Worm (Caenorhabditis elegans) whole organism, L3 larva: ENCODE measurements around the gene C04C3.14.

Experiments
- R02D3.7 ChIP-seq: fragments of 150-350 bp; optimal IDR thresholded peaks from 2 replicates; lab custom pipeline; 2014; ENCODE audit warnings: missing biosample characterization, missing genetic modification characterization
- ZK546.5 ChIP-seq: sonication (generic microtip); optimal IDR thresholded peaks from 2 replicates; lab custom pipeline; 2017; ENCODE audit warnings: missing biosample characterization, missing genetic modification characterization
- ceh-28 ChIP-seq: fragments of 150-350 bp; optimal IDR thresholded peaks from 2 replicates; lab custom pipeline; 2014; ENCODE audit warnings: missing biosample characterization, missing genetic modification reagents, missing genetic modification characterization
- egl-27 ChIP-seq: sonication (generic microtip); optimal IDR thresholded peaks from 4 replicates; lab custom pipeline; 2017; ENCODE audit warnings: missing biosample characterization, missing genetic modification reagents, missing genetic modification characterization
- egl-5 ChIP-seq: fragments of 150-350 bp; optimal IDR thresholded peaks from 2 replicates; lab custom pipeline; 2017; ENCODE audit warnings: missing biosample characterization, missing genetic modification reagents, missing genetic modification characterization, inconsistent platforms
- elt-1 ChIP-seq: fragments of 150-350 bp; optimal IDR thresholded peaks from 2 replicates; lab custom pipeline; 2014; ENCODE audit warnings: missing biosample characterization, missing genetic modification characterization
- elt-2 ChIP-seq: sonication (generic microtip); optimal IDR thresholded peaks from 2 replicates; lab custom pipeline; 2016; ENCODE audit warnings: missing genetic modification reagents, mild to moderate bottlenecking, missing genetic modification characterization, missing compliant biosample characterization
- elt-3 ChIP-seq, 3 experiments: fragments of 150-350 bp in 1 of 3; sonication (generic microtip) in 2 of 3; optimal IDR thresholded peaks; 2 replicates in 2 of 3; 4 replicates in 1 of 3; lab custom pipeline; 2014 to 2017; ENCODE audit warnings: missing biosample characterization in 3 of 3, missing genetic modification characterization in 3 of 3
- eor-1 ChIP-seq, 2 experiments: fragments of 150-350 bp; optimal IDR thresholded peaks; 2 replicates each; lab custom pipeline; 2014 to 2018; ENCODE audit warnings: missing biosample characterization in 2 of 2, missing genetic modification characterization in 2 of 2
- fkh-2 ChIP-seq: fragments of 150-350 bp; optimal IDR thresholded peaks from 2 replicates; lab custom pipeline; 2014; ENCODE audit warnings: missing biosample characterization, missing genetic modification reagents, missing genetic modification characterization
- hmg-11 ChIP-seq: sonication (generic microtip); optimal IDR thresholded peaks from 2 replicates; lab custom pipeline; 2016; ENCODE audit warnings: missing genetic modification characterization, missing compliant biosample characterization
- jun-1 ChIP-seq: fragments of 150-350 bp; optimal IDR thresholded peaks from 2 replicates; lab custom pipeline; 2014; ENCODE audit warnings: missing biosample characterization, missing genetic modification reagents, missing genetic modification characterization
- mml-1 ChIP-seq: fragments of 150-350 bp; sonication (generic microtip); optimal IDR thresholded peaks from 3 replicates; lab custom pipeline; 2014; ENCODE audit warnings: missing biosample characterization, missing genetic modification characterization
- nhr-11 ChIP-seq: fragments of 150-350 bp; optimal IDR thresholded peaks from 2 replicates; lab custom pipeline; 2014; ENCODE audit warnings: missing biosample characterization, missing genetic modification characterization
- nhr-12 ChIP-seq: fragments of 150-350 bp; optimal IDR thresholded peaks from 2 replicates; lab custom pipeline; 2014; ENCODE audit warnings: missing biosample characterization, missing genetic modification characterization
- nhr-23 ChIP-seq: fragments of 150-350 bp; optimal IDR thresholded peaks from 2 replicates; lab custom pipeline; 2014; ENCODE audit warnings: missing biosample characterization, missing genetic modification reagents, missing genetic modification characterization
- nhr-237 ChIP-seq: fragments of 150-350 bp; optimal IDR thresholded peaks from 2 replicates; lab custom pipeline; 2014; ENCODE audit warnings: missing biosample characterization, missing genetic modification characterization
- nhr-25 ChIP-seq: sonication (generic microtip); optimal IDR thresholded peaks from 2 replicates; lab custom pipeline; 2017; ENCODE audit warnings: missing biosample characterization, missing genetic modification characterization
- nhr-28 ChIP-seq: fragments of 150-350 bp; optimal IDR thresholded peaks from 2 replicates; lab custom pipeline; 2014; ENCODE audit warnings: missing biosample characterization, missing genetic modification characterization
- nhr-43 ChIP-seq: sonication (generic microtip); optimal IDR thresholded peaks from 2 replicates; lab custom pipeline; 2016; ENCODE audit warnings: mild to moderate bottlenecking, missing genetic modification characterization, missing compliant biosample characterization; ENCODE audit not compliant: poor library complexity, severe bottlenecking
- nhr-67 ChIP-seq: fragments of 150-350 bp; optimal IDR thresholded peaks from 2 replicates; lab custom pipeline; 2014; ENCODE audit warnings: missing biosample characterization, missing genetic modification characterization
- nhr-76 ChIP-seq: fragments of 150-350 bp; sonication (generic microtip); optimal IDR thresholded peaks from 5 replicates; lab custom pipeline; 2014; ENCODE audit warnings: missing biosample characterization, missing genetic modification characterization
- nhr-77 ChIP-seq: fragments of 150-350 bp; optimal IDR thresholded peaks from 2 replicates; lab custom pipeline; 2014; ENCODE audit warnings: missing biosample characterization, missing genetic modification characterization
- skn-1 ChIP-seq: fragments of 150-350 bp; optimal IDR thresholded peaks from 2 replicates; lab custom pipeline; 2014; ENCODE audit warnings: missing biosample characterization, missing genetic modification characterization
- tbx-2 ChIP-seq: sonication (generic microtip); optimal IDR thresholded peaks from 2 replicates; lab custom pipeline; 2016; ENCODE audit warnings: mild to moderate bottlenecking, missing genetic modification characterization, missing compliant biosample characterization
- zag-1 ChIP-seq: fragments of 150-350 bp; optimal IDR thresholded peaks from 2 replicates; lab custom pipeline; 2014; ENCODE audit warnings: missing biosample characterization, missing genetic modification characterization
- ztf-11 ChIP-seq: fragments of 150-350 bp; optimal IDR thresholded peaks from 2 replicates; lab custom pipeline; 2014; ENCODE audit warnings: missing biosample characterization, missing genetic modification characterization
- ztf-4 ChIP-seq: fragments of 150-350 bp; optimal IDR thresholded peaks from 2 replicates; lab custom pipeline; 2014; ENCODE audit warnings: missing biosample characterization, missing genetic modification characterization

The C04C3.14 gene

ce11 chrIV:3436021-3436420 lies 40.3 kb downstream of the C04C3.14 start, which contains the start of gene srz-32:
Gene srz-32 (plus strand): TSS chrIV:3436321.
- no peak for TF ChIP-seq nhr-67 (tag; lab: Kevin White, UChicago)
- TF ChIP-seq elt-2 (tag; lab: Kevin White, UChicago) = no peak
- TF ChIP-seq, all 47 proteins: peak for 0

- TF ChIP-seq nhr-25 (tag; lab: Kevin White, UChicago) (peak; percentile 71), nhr-43 (no peak), ceh-28 (no peak), nhr-77 (tag; lab: Kevin White, UChicago) (no peak), nhr-11 (no peak), hmg-11 (tag; lab: Kevin White, UChicago) (no peak), nhr-12 (tag; lab: Kevin White, UChicago) (no peak), jun-1 (no peak), egl-5 (no peak), ztf-11 (tag; lab: Kevin White, UChicago) (no peak), elt-1 (tag; lab: Kevin White, UChicago) (peak; percentile 89)
These were observed 42.3 kb downstream of the C04C3.14 start, which contains the start of gene grd-13 for ce11 chrIV:3438022-3438421. Gene grd-13 (plus strand): TSS chrIV:3438312.

DNA sequence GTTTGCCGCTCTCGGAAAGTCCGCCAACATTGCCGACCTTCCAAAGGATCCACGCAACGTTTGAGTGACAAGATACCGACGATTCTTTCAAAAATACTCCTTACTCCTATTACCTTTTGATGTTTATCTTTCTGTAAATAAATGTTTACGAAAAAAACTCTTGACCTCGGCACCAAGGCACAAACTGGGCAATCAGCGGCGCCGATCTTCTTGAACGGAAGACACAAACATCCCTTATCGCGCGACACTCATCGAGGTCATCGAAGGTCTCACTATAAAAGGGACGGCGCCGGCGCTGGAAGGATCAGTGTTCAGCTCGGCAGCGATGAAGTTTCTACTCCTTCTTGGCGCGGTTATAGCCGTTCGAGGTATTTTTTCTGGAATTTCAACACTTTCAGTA lies 43.7 kb downstream of the C04C3.14 start, which contains the start of gene grd-3:
grd-3 (plus strand) TSS at position 302 of the 400 bp plus-strand sequence.
- no peak for TF ChIP-seq zag-1 (tag; lab: Kevin White, UChicago)
- TF ChIP-seq nhr-23 (tag; lab: Kevin White, UChicago) = peak; percentile 50
- peak; percentile 78 for TF ChIP-seq nhr-25 (tag; lab: Kevin White, UChicago)
- peak; percentile 88 for TF ChIP-seq elt-1 (tag; lab: Kevin White, UChicago)

DNA sequence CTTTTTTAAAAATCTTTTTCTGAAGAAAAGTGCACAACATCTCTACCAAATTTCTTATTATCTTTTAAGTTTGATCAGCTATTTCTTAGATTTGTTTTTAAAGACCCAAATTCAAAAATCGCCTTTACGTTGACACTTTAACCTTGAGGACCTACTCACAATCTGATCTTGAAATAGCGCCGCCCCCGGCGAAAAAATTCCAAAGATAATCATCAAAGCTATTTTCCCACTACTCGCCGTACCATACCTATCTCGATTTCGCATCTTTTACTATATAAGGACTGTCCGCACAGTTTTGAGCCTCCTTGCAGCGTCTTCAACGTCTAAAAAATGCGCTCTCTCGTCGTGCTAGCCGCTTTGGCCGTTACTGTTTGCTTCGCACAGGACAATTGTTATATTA lies 45.2 kb downstream of the C04C3.14 start, which contains the start of gene grd-10:
grd-10 (plus strand) TSS at position 208 of the 400 bp plus-strand sequence.
- TF ChIP-seq elt-1 (tag; lab: Kevin White, UChicago) (peak; percentile 91), nhr-25 (tag; lab: Kevin White, UChicago) (peak; percentile 19), egl-27 (tag; lab: Kevin White, UChicago) (no peak)

- no peak for TF ChIP-seq fkh-2 (tag; lab: Kevin White, UChicago)
- no peak for TF ChIP-seq ZK546.5 (tag; lab: Kevin White, UChicago)
- no peak for TF ChIP-seq nhr-77 (tag; lab: Kevin White, UChicago)
- TF ChIP-seq elt-3 (tag; optimal IDR thresholded peaks at IDR 0.05; lab: Kevin White, UChicago) = no peak
- TF ChIP-seq ztf-11 (tag; lab: Kevin White, UChicago) = no peak
- TF ChIP-seq ztf-4 (tag; lab: Kevin White, UChicago) = no peak
- TF ChIP-seq mml-1 = no peak
- no peak for TF ChIP-seq R02D3.7 (tag; lab: Kevin White, UChicago)
- no peak for TF ChIP-seq eor-1 (tag; optimal IDR thresholded peaks at IDR 0.05; lab: Kevin White, UChicago)
- no peak for TF ChIP-seq nhr-76 (tag; lab: Kevin White, UChicago)
- no peak for TF ChIP-seq skn-1
These were observed 46.8 kb downstream of the C04C3.14 start for ce11 chrIV:3442513-3442912.

ce11 chrIV:3444101-3444500 lies 48.4 kb downstream of the C04C3.14 start, which contains the start of gene F09D12.2:
Gene F09D12.2 (minus strand): TSS chrIV:3444201.
- no peak for TF ChIP-seq nhr-77 (tag; lab: Kevin White, UChicago)
- TF ChIP-seq egl-27 (tag; lab: Kevin White, UChicago) = no peak
- TF ChIP-seq nhr-237 (tag; lab: Kevin White, UChicago) = no peak
- no peak for TF ChIP-seq ceh-28
- no peak for TF ChIP-seq fkh-2 (tag; lab: Kevin White, UChicago)
- TF ChIP-seq elt-3 (tag; optimal IDR thresholded peaks at IDR 0.05; lab: Kevin White, UChicago) = no peak

- no peak for TF ChIP-seq skn-1
- no peak for TF ChIP-seq eor-1 (tag; optimal IDR thresholded peaks at IDR 0.05; lab: Kevin White, UChicago)
- TF ChIP-seq nhr-23 (tag; lab: Kevin White, UChicago) = no peak
- TF ChIP-seq nhr-28 = no peak
- TF ChIP-seq tbx-2 = no peak
- no peak for TF ChIP-seq ztf-4 (tag; lab: Kevin White, UChicago)
These were observed 48.9 kb downstream of the C04C3.14 start, which contains the start of gene F58E2.5 for ce11 chrIV:3444614-3445013. Gene F58E2.5 (plus strand): TSS chrIV:3444914.
